Worm (Caenorhabditis elegans): ENCODE data around the gene nhr-41.

nhr-41 gene

ce11 chrIV:1380350-1380749 is 5.7 kb upstream of the nhr-41 start:
- TF ChIP-seq T26A8.4 (GFP tag; IDR thresholded peaks at IDR 0.05) (no peak), lim-7 (GFP tag; IDR thresholded peaks at IDR 0.05) (no peak), ctbp-1 (GFP tag; IDR thresholded peaks at IDR 0.05) (no peak), ceh-28 (tag; optimal IDR thresholded peaks at IDR 0.05) (no peak), F10B5.3 (tag; optimal IDR thresholded peaks at IDR 0.05) (no peak), nhr-76 (tag; optimal IDR thresholded peaks at IDR 0.05) (no peak), fkh-10 (GFP tag; optimal IDR thresholded peaks at IDR 0.05) (no peak), Y105C5A.15 (GFP tag; IDR thresholded peaks at IDR 0.05) (no peak), fos-1 (tag; optimal IDR thresholded peaks at IDR 0.05) (no peak), duxl-1 (tag; optimal IDR thresholded peaks at IDR 0.05; ENCODE audit: poor library complexity) (no peak), mxl-2 (GFP tag; conservative IDR thresholded peaks at IDR 0.05) (no peak), mxl-3 (GFP tag; optimal IDR thresholded peaks at IDR 0.05) (no peak), saeg-2 (GFP tag; IDR thresholded peaks at IDR 0.05) (no peak), pha-4 (GFP tag; IDR thresholded peaks at IDR 0.05) (no peak), pha-4 (tag; optimal IDR thresholded peaks at IDR 0.05) (no peak), Y48G9A.11 (GFP tag; IDR thresholded peaks at IDR 0.05) (no peak)

- TF ChIP-seq Y5F2A.4 (GFP tag; optimal IDR thresholded peaks at IDR 0.05): no peak
- TF ChIP-seq hmg-1.1 (GFP tag; IDR thresholded peaks at IDR 0.05): 0 out of 2 replicates have a peak, but pooled peaks have one; percentile 10
- no peak for TF ChIP-seq nhr-42 (GFP tag; IDR thresholded peaks at IDR 0.05)
- 0 out of 2 replicates have a peak, but pooled peaks have one; percentile 21 for TF ChIP-seq lin-38 (GFP tag; IDR thresholded peaks at IDR 0.05)
- TF ChIP-seq mxl-3 (GFP tag; optimal IDR thresholded peaks at IDR 0.05): no peak
- TF ChIP-seq F37D6.2 (tag; optimal IDR thresholded peaks at IDR 0.05): no peak
- no peak for TF ChIP-seq ceh-82 (tag; optimal IDR thresholded peaks at IDR 0.05)
- TF ChIP-seq mes-2 (tag; optimal IDR thresholded peaks at IDR 0.05; ENCODE audit: poor library complexity, severe bottlenecking): no peak
- no peak for TF ChIP-seq pqm-1 (tag; optimal IDR thresholded peaks at IDR 0.05)
These were observed 4.3 kb upstream of the nhr-41 start for ce11 chrIV:1381596-1382274.

ce11 chrIV:1385500-1385899 is 515 bp upstream of the nhr-41 start:
- TF ChIP-seq unc-130 (GFP tag; optimal IDR thresholded peaks at IDR 0.05) (no peak), zip-11 (GFP tag; IDR thresholded peaks at IDR 0.05) (no peak), ctbp-1 (GFP tag; IDR thresholded peaks at IDR 0.05) (no peak), dmd-6 (GFP tag; IDR thresholded peaks at IDR 0.05) (no peak), nhr-102 (tag; optimal IDR thresholded peaks at IDR 0.05) (no peak), daf-8 (GFP tag; IDR thresholded peaks at IDR 0.05) (no peak), lin-39 (tag; optimal IDR thresholded peaks at IDR 0.05) (no peak)

- TF ChIP-seq zip-2 (tag; optimal IDR thresholded peaks at IDR 0.05) (no peak), hif-1 (tag; optimal IDR thresholded peaks at IDR 0.05) (no peak), duxl-1 (tag; optimal IDR thresholded peaks at IDR 0.05; ENCODE audit: poor library complexity) (peak; percentile 54), saeg-2 (GFP tag; IDR thresholded peaks at IDR 0.05) (no peak), gei-8 (GFP tag; optimal IDR thresholded peaks at IDR 0.05) (no peak), fkh-10 (GFP tag; optimal IDR thresholded peaks at IDR 0.05) (no peak), F44E2.7 (GFP tag; IDR thresholded peaks at IDR 0.05) (no peak), egl-27 (tag; optimal IDR thresholded peaks at IDR 0.05) (no peak), ztf-7 (tag; optimal IDR thresholded peaks at IDR 0.05) (no peak), aly-2 (tag; optimal IDR thresholded peaks at IDR 0.05) (no peak), dpl-1 (GFP tag; optimal IDR thresholded peaks at IDR 0.05) (no peak), spr-1 (tag; optimal IDR thresholded peaks at IDR 0.05) (peak; percentile 5), lim-7 (GFP tag; IDR thresholded peaks at IDR 0.05) (peak; percentile 86), ceh-28 (tag; optimal IDR thresholded peaks at IDR 0.05) (no peak), arid-1 (GFP tag; conservative IDR thresholded peaks at IDR 0.05) (peak; percentile 64), T20F7.1 (GFP tag; optimal IDR thresholded peaks at IDR 0.05) (no peak), zfp-3 (GFP tag; conservative IDR thresholded peaks at IDR 0.05) (peak; percentile 57; the same call in 1 of the 2 replicates), hlh-30 (tag; optimal IDR thresholded peaks at IDR 0.05; ENCODE audit: insufficient read depth) (peak; percentile 59), zag-1 (tag; optimal IDR thresholded peaks at IDR 0.05) (no peak), ceh-82 (tag; optimal IDR thresholded peaks at IDR 0.05) (no peak), mdt-29 (GFP tag; IDR thresholded peaks at IDR 0.05) (peak; percentile 48), F37D6.2 (tag; optimal IDR thresholded peaks at IDR 0.05) (no peak), pha-4 (GFP tag; IDR thresholded peaks at IDR 0.05) (peak; percentile 68), pha-4 (tag; optimal IDR thresholded peaks at IDR 0.05) (no peak)
These were observed 2.1 kb downstream of the nhr-41 start for ce11 chrIV:1388079-1388478.

Data from whole organism, L4 larva.